Worm (Caenorhabditis elegans) whole organism, L1 larva: ENCODE measurements around the gene bcs-1.

Source experiments
- dpl-1 ChIP-seq, 3 experiments: fragments of 150-350 bp in 2 of 3; sonication (generic microtip) in 1 of 3; optimal IDR thresholded peaks; 2 replicates each; lab custom pipeline; 2014 to 2017; ENCODE audit warnings: missing biosample characterization in 3 of 3, missing genetic modification characterization in 3 of 3, missing genetic modification reagents in 3 of 3
- grh-1 ChIP-seq: fragments of 200-800 bp; sonication (Bioruptor generic); IDR thresholded peaks from 2 replicates; pipeline ENCODE4 v1.3.6; 2022; ENCODE audit warnings: missing genetic modification reagents, missing genetic modification characterization, missing compliant biosample characterization

DNA sequence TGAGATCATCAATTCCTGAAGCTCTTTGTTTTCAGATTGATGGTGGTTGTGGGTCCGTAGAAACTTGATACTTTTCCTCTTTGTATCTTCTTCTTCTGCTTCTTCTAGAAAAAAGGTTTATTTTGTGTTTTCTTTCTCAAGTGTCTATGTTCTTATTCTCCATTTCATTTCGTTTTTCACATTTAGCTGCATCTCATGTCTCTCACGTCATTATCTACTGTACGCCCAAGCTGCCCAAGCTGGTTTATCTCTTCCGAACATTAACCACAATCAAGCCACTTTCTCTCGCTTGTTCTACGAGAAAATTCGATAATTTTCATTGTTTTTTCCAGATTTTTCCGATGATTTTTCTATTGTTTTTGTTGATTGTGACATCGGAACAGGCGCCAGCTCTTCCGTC is 28.3 kb downstream of the bcs-1 start, which contains the start of gene F28C6.5:
- TF ChIP-seq grh-1 (GFP tag; lab: Robert Waterston, UW), result no peak
- no peak for TF ChIP-seq dpl-1 (GFP tag; optimal IDR thresholded peaks at IDR 0.05; lab: Kevin White, UChicago)
